Worm (Caenorhabditis elegans): Measurements from ENCODE around the gene W04H10.1.
"Not testable (repeated sequence)": the region's sequence is repeated elsewhere in the genome, so short reads cannot be mapped to it uniquely, and the experiment has no call there.

DNA sequence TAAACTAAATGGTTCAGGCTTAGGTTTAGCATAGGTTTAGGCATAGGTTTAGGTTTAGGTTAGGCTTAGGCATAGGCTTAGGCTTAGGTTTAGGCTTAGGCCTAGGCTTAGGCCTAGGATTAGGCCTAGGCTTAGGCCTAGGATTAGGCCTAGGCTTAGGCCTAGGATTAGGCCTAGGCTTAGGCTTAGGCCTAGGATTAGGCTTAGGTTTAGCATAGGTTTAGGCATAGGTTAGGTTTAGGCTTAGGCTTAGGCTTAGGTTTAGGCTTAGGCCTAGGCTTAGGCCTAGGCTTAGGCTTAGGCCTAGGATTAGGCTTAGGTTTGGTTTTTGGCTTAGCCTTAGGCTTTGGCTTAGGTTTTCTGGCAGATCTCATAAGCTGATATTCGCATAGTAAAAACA lies 35.3 kb upstream of the W04H10.1 start:
- TF ChIP-seq nhr-11 (tag; optimal IDR thresholded peaks at IDR 0.05); unc-3 (GFP tag; conservative IDR thresholded peaks at IDR 0.05); unc-3 (tag; optimal IDR thresholded peaks at IDR 0.05); elt-2 (tag; optimal IDR thresholded peaks at IDR 0.05); hlh-6 (tag; optimal IDR thresholded peaks at IDR 0.05); tbx-2 (tag; optimal IDR thresholded peaks at IDR 0.05): not testable (repeated sequence)
